Worm (Caenorhabditis elegans) whole organism, L2 larva: Measurements from ENCODE around the gene K08D12.4.

ENCODE experiments used
- C34F6.9 ChIP-seq: fragments of 150-350 bp; optimal IDR thresholded peaks from 2 replicates; lab custom pipeline; 2014; ENCODE audit warnings: missing biosample characterization, missing genetic modification characterization
- F13H6.1 ChIP-seq: sonication (generic microtip); optimal IDR thresholded peaks from 2 replicates; lab custom pipeline; 2016; ENCODE audit warnings: missing genetic modification characterization, missing compliant biosample characterization
- Y55F3AM.14 ChIP-seq: fragments of 200-800 bp; sonication (Bioruptor generic); optimal IDR thresholded peaks from 2 replicates; lab custom pipeline; 2018; ENCODE audit warnings: mild to moderate bottlenecking, missing genetic modification characterization, missing compliant biosample characterization
- ZK546.5 ChIP-seq: sonication (generic microtip); optimal IDR thresholded peaks from 2 replicates; lab custom pipeline; 2017; ENCODE audit warnings: missing biosample characterization, missing genetic modification characterization
- alr-1 ChIP-seq: fragments of 150-350 bp; optimal IDR thresholded peaks from 2 replicates; lab custom pipeline; 2014; ENCODE audit warnings: missing biosample characterization, missing genetic modification characterization
- aly-2 ChIP-seq: fragments of 150-350 bp; optimal IDR thresholded peaks from 2 replicates; lab custom pipeline; 2014; ENCODE audit warnings: missing biosample characterization, missing genetic modification characterization
- ama-1 ChIP-seq: fragments of 150-350 bp; optimal IDR thresholded peaks from 2 replicates; lab custom pipeline; 2018; ENCODE audit warnings: inconsistent platforms
- ceh-16 ChIP-seq: fragments of 150-350 bp; optimal IDR thresholded peaks from 2 replicates; lab custom pipeline; 2014; ENCODE audit warnings: missing biosample characterization, missing genetic modification characterization
- ceh-82 ChIP-seq: fragments of 150-350 bp; optimal IDR thresholded peaks from 2 replicates; lab custom pipeline; 2014; ENCODE audit warnings: missing biosample characterization, missing genetic modification characterization
- crh-2 ChIP-seq: sonication (generic microtip); optimal IDR thresholded peaks from 2 replicates; lab custom pipeline; 2017; ENCODE audit warnings: missing biosample characterization, missing genetic modification characterization
- egl-27 ChIP-seq: sonication (generic microtip); optimal IDR thresholded peaks from 3 replicates; lab custom pipeline; 2017; ENCODE audit warnings: missing biosample characterization, missing genetic modification reagents, missing genetic modification characterization
- elt-1 ChIP-seq: fragments of 150-350 bp; optimal IDR thresholded peaks from 2 replicates; lab custom pipeline; 2014; ENCODE audit warnings: missing biosample characterization, missing genetic modification characterization
- elt-3 ChIP-seq: sonication (generic microtip); optimal IDR thresholded peaks from 2 replicates; lab custom pipeline; 2017; ENCODE audit warnings: missing biosample characterization, missing genetic modification characterization
- fos-1 ChIP-seq: fragments of 150-350 bp; optimal IDR thresholded peaks from 2 replicates; lab custom pipeline; 2014; ENCODE audit warnings: missing biosample characterization, missing genetic modification characterization
- gmeb-1 ChIP-seq: fragments of 150-350 bp; optimal IDR thresholded peaks from 2 replicates; lab custom pipeline; 2014; ENCODE audit warnings: missing biosample characterization, missing genetic modification characterization
- lin-11 ChIP-seq: fragments of 150-350 bp; sonication (generic microtip); optimal IDR thresholded peaks from 2 replicates; lab custom pipeline; 2014; ENCODE audit warnings: missing biosample characterization, missing genetic modification characterization, inconsistent platforms, mixed read lengths
- lin-39 ChIP-seq: fragments of 150-350 bp; optimal IDR thresholded peaks from 2 replicates; lab custom pipeline; 2014; ENCODE audit warnings: missing biosample characterization, missing genetic modification reagents, missing genetic modification characterization
- lsy-2 ChIP-seq, 2 experiments: fragments of 150-350 bp in 1 of 2; sonication (generic microtip) in 1 of 2; optimal IDR thresholded peaks; 2 replicates each; lab custom pipeline; 2014 to 2017; ENCODE audit warnings: missing biosample characterization in 2 of 2, missing genetic modification characterization in 2 of 2
- mab-5 ChIP-seq: fragments of 150-350 bp; optimal IDR thresholded peaks from 2 replicates; lab custom pipeline; 2014; ENCODE audit warnings: missing biosample characterization, missing genetic modification characterization
- mbf-1 ChIP-seq: sonication (generic microtip); optimal IDR thresholded peaks from 2 replicates; lab custom pipeline; 2017; ENCODE audit warnings: missing biosample characterization, missing genetic modification characterization
- mdl-1 ChIP-seq, 2 experiments: fragments of 150-350 bp in 1 of 2; sonication (generic microtip) in 1 of 2; optimal IDR thresholded peaks; 2 replicates each; lab custom pipeline; 2017; ENCODE audit warnings: missing biosample characterization in 2 of 2, missing genetic modification characterization in 2 of 2
- nhr-12 ChIP-seq: fragments of 150-350 bp; optimal IDR thresholded peaks from 2 replicates; lab custom pipeline; 2014; ENCODE audit warnings: missing biosample characterization, missing genetic modification characterization
- nhr-129 ChIP-seq: fragments of 150-350 bp; optimal IDR thresholded peaks from 2 replicates; lab custom pipeline; 2014; ENCODE audit warnings: missing biosample characterization, missing genetic modification characterization
- nhr-21 ChIP-seq: fragments of 150-350 bp; optimal IDR thresholded peaks from 2 replicates; lab custom pipeline; 2014; ENCODE audit warnings: missing biosample characterization, missing genetic modification characterization
- nhr-237 ChIP-seq: fragments of 150-350 bp; optimal IDR thresholded peaks from 2 replicates; lab custom pipeline; 2014; ENCODE audit warnings: missing biosample characterization, missing genetic modification characterization
- nhr-25 ChIP-seq: fragments of 150-350 bp; sonication (generic microtip); optimal IDR thresholded peaks from 3 replicates; lab custom pipeline; 2014; ENCODE audit warnings: missing biosample characterization, missing genetic modification characterization
- nhr-6 ChIP-seq: fragments of 150-350 bp; optimal IDR thresholded peaks from 2 replicates; lab custom pipeline; 2014; ENCODE audit warnings: missing biosample characterization, missing genetic modification characterization
- nhr-77 ChIP-seq: fragments of 150-350 bp; optimal IDR thresholded peaks from 2 replicates; lab custom pipeline; 2014; ENCODE audit warnings: missing biosample characterization, missing genetic modification characterization
- peb-1 ChIP-seq: fragments of 150-350 bp; optimal IDR thresholded peaks from 2 replicates; lab custom pipeline; 2014; ENCODE audit warnings: missing biosample characterization, missing genetic modification characterization
- sem-4 ChIP-seq: fragments of 150-350 bp; optimal IDR thresholded peaks from 2 replicates; lab custom pipeline; 2014; ENCODE audit warnings: missing biosample characterization, missing genetic modification reagents, missing genetic modification characterization
- skn-1 ChIP-seq: sonication (generic microtip); optimal IDR thresholded peaks from 2 replicates; lab custom pipeline; 2017; ENCODE audit warnings: missing biosample characterization, missing genetic modification characterization
- sma-3 ChIP-seq: sonication (generic microtip); optimal IDR thresholded peaks from 2 replicates; lab custom pipeline; 2016; ENCODE audit warnings: missing genetic modification reagents, missing genetic modification characterization, missing compliant biosample characterization
- sma-9 ChIP-seq, 2 experiments: fragments of 150-350 bp in 1 of 2; sonication (generic microtip) in 1 of 2; optimal IDR thresholded peaks; 2 replicates each; lab custom pipeline; 2014 to 2016; ENCODE audit warnings: missing genetic modification characterization in 2 of 2, mild to moderate bottlenecking in 1 of 2, missing biosample characterization in 1 of 2, missing compliant biosample characterization in 1 of 2, missing genetic modification reagents in 1 of 2, moderate library complexity in 1 of 2
- snpc-4 ChIP-seq: fragments of 150-350 bp; optimal IDR thresholded peaks from 2 replicates; lab custom pipeline; 2014; ENCODE audit warnings: missing biosample characterization, missing genetic modification characterization
- unc-39 ChIP-seq: fragments of 150-350 bp; optimal IDR thresholded peaks from 2 replicates; lab custom pipeline; 2014; ENCODE audit warnings: missing biosample characterization, missing genetic modification characterization
- unc-62 ChIP-seq: fragments of 150-350 bp; optimal IDR thresholded peaks from 2 replicates; lab custom pipeline; 2014; ENCODE audit warnings: missing biosample characterization, missing genetic modification reagents, missing genetic modification characterization
- zag-1 ChIP-seq: fragments of 150-350 bp; optimal IDR thresholded peaks from 2 replicates; lab custom pipeline; 2014; ENCODE audit warnings: missing biosample characterization, missing genetic modification characterization
- ztf-1 ChIP-seq: fragments of 200-800 bp; sonication (Bioruptor generic); conservative IDR thresholded peaks from 2 replicates; pipeline ENCODE4 v1.3.6; 2022; ENCODE audit warnings: missing genetic modification characterization, missing compliant biosample characterization
- ztf-4 ChIP-seq: fragments of 150-350 bp; optimal IDR thresholded peaks from 2 replicates; lab custom pipeline; 2014; ENCODE audit warnings: missing biosample characterization, missing genetic modification characterization

Gene K08D12.4

ce11 chrIV:1687151-1687550, 19.9 kb upstream of the K08D12.4 start:
- TF ChIP-seq elt-1 (no peak), nhr-6 (tag; lab: Kevin White, UChicago) (no peak), elt-3 (tag; lab: Kevin White, UChicago) (no peak), ztf-1 (GFP tag; lab: Robert Waterston, UW) (no peak), nhr-129 (tag; lab: Kevin White, UChicago) (no peak), F13H6.1 (tag; lab: Kevin White, UChicago) (no peak), mdl-1 (tag; optimal IDR thresholded peaks at IDR 0.05; lab: Kevin White, UChicago) (no peak)
- TF ChIP-seq, all 48 proteins: peak for 0

- TF ChIP-seq aly-2 (tag; lab: Kevin White, UChicago) (no peak), Y55F3AM.14 (GFP tag; lab: Kevin White, UChicago) (no peak), ama-1 (no peak), snpc-4 (tag; lab: Kevin White, UChicago) (no peak), nhr-12 (tag; lab: Kevin White, UChicago) (no peak), lin-39 (no peak), mbf-1 (tag; lab: Kevin White, UChicago) (no peak), ztf-1 (GFP tag; lab: Robert Waterston, UW) (no peak), zag-1 (tag; lab: Kevin White, UChicago) (no peak), ztf-4 (tag; lab: Kevin White, UChicago) (no peak), nhr-21 (tag; lab: Kevin White, UChicago) (no peak), nhr-237 (tag; lab: Kevin White, UChicago) (no peak), ZK546.5 (tag; lab: Kevin White, UChicago) (no peak), ceh-16 (tag; lab: Kevin White, UChicago) (no peak), C34F6.9 (no peak), lsy-2 (tag; optimal IDR thresholded peaks at IDR 0.05; lab: Kevin White, UChicago) (no peak)
Observed at ce11 chrIV:1691651-1692050, 15.4 kb upstream of the K08D12.4 start.

DNA sequence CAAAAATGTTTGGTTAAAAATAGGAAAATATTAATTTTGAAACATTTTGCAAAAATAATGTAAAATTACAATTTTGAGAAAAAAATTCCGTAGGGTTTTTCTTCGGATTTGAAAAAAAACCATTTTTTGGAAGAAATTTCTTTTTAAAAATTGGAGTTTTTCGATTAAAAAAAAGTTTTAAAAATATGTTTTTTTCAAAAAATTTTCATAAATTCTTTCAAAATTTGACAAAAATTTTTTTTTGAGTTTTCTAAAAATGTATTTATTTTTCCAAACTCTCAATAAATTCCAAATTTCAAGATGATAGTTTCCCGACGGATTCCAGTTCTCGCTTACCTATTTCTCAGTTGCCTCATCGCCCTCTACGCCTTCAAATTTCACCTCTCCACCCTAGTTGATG, 7.5 kb upstream of the K08D12.4 start, which contains the start of gene bus-2:
Gene bus-2 (plus strand): TSS at position 301 of the 400 bp plus-strand sequence.
- TF ChIP-seq gmeb-1 (tag; lab: Kevin White, UChicago) (no peak), sem-4 (no peak), unc-39 (tag; lab: Kevin White, UChicago) (no peak), elt-3 (tag; lab: Kevin White, UChicago) (no peak), mab-5 (tag; lab: Kevin White, UChicago) (no peak), ceh-16 (tag; lab: Kevin White, UChicago) (no peak), skn-1 (no peak), nhr-6 (tag; lab: Kevin White, UChicago) (no peak)

DNA sequence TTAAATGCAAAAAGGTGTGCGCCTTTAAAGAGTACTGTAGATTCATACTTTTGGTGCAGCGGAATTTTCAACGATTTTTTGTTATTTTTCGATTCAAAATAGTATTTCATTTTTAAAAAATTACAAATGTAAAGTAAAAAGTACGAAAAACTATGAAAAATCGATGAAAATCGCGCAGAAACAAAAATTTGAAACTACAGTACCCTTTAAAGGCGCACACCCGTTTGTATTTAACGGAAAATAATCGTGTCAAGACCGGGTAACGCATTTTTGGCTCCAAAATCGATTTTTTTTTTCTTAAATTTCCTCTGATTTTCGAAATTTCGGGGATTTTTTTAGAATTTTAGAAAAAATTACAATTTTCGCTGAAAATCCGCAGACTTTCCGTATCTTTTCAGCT, 864 bp downstream of the K08D12.4 start:
- TF ChIP-seq lin-11 (tag; lab: Kevin White, UChicago) (no peak), peb-1 (tag; lab: Kevin White, UChicago) (no peak), fos-1 (tag; lab: Kevin White, UChicago) (no peak), ceh-82 (tag; lab: Kevin White, UChicago) (no peak), nhr-77 (tag; lab: Kevin White, UChicago) (no peak), alr-1 (tag; lab: Kevin White, UChicago) (no peak), skn-1 (no peak), crh-2 (no peak), sma-3 (GFP tag; lab: Kevin White, UChicago) (no peak), mdl-1 (tag; optimal IDR thresholded peaks at IDR 0.05; lab: Kevin White, UChicago) (no peak), unc-62 (GFP tag; lab: Kevin White, UChicago) (no peak), elt-1 (no peak), elt-3 (tag; lab: Kevin White, UChicago) (no peak), snpc-4 (tag; lab: Kevin White, UChicago) (no peak), nhr-25 (tag; lab: Kevin White, UChicago) (no peak)
- TF ChIP-seq, all 48 proteins: peak for 0

DNA sequence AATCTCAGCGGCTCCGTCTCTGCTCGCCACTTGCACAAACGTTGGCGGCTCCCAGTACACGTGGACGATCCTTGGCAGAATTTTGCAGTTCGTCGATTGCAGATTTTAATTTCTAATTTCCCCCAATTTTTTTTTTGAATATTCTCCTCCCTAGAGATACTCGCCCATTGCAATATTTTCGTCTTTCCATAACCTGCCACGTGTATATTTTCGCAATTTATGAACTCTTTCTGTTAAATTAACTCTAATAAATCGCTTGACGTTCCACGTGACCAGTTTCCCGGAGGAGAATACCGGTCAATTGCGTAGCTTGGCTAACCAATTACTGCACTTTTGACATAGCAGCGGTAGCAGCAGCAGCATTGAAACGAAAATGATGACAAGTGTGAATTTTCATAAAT, 1.3 kb downstream of the K08D12.4 start:
- TF ChIP-seq mdl-1 (tag; optimal IDR thresholded peaks at IDR 0.05; lab: Kevin White, UChicago) (no peak), C34F6.9 (no peak), elt-1 (no peak), nhr-77 (tag; lab: Kevin White, UChicago) (no peak), nhr-237 (tag; lab: Kevin White, UChicago) (no peak), ztf-4 (tag; lab: Kevin White, UChicago) (no peak), sma-9 (GFP tag; optimal IDR thresholded peaks at IDR 0.05; lab: Kevin White, UChicago) (no peak), sma-9 (tag; optimal IDR thresholded peaks at IDR 0.05; lab: Kevin White, UChicago) (no peak), sma-3 (GFP tag; lab: Kevin White, UChicago) (no peak), lin-11 (tag; lab: Kevin White, UChicago) (no peak), nhr-6 (tag; lab: Kevin White, UChicago) (no peak), zag-1 (tag; lab: Kevin White, UChicago) (no peak), unc-39 (tag; lab: Kevin White, UChicago) (no peak), egl-27 (no peak)
